Worm (Caenorhabditis elegans) whole organism, midembryonic: Measurements from ENCODE around the gene T11B7.1.

ENCODE experiments used
- T22C8.4 ChIP-seq: fragments of 200-800 bp; sonication (Bioruptor generic); IDR thresholded peaks from 2 replicates; pipeline ENCODE4 v1.3.6; 2022; ENCODE audit warnings: missing genetic modification characterization, missing compliant biosample characterization
- cog-1 ChIP-seq: sonication (generic microtip); optimal IDR thresholded peaks from 2 replicates; lab custom pipeline; 2016; ENCODE audit warnings: missing genetic modification characterization, missing compliant biosample characterization
- flt-1 ChIP-seq: fragments of 200-800 bp; sonication (Bioruptor generic); IDR thresholded peaks from 2 replicates; pipeline ENCODE4 v1.3.6; 2022; ENCODE audit warnings: missing genetic modification characterization, missing compliant biosample characterization
- klf-2 ChIP-seq: fragments of 200-800 bp; sonication (Bioruptor generic); conservative IDR thresholded peaks from 2 replicates; pipeline ENCODE4 v1.3.6; 2022; ENCODE audit warnings: missing genetic modification reagents, missing genetic modification characterization, missing compliant biosample characterization
- med-1 ChIP-seq: sonication (generic microtip); optimal IDR thresholded peaks from 2 replicates; lab custom pipeline; 2017; ENCODE audit warnings: missing genetic modification characterization, mild to moderate bottlenecking, missing compliant biosample characterization, antibody characterized with exemption, missing genetic modification reagents; ENCODE audit not compliant: insufficient read depth
- ref-1 ChIP-seq: fragments of 200-800 bp; sonication (Bioruptor generic); conservative IDR thresholded peaks from 2 replicates; pipeline ENCODE4 v1.3.6; 2022; ENCODE audit warnings: missing genetic modification reagents, missing genetic modification characterization, missing compliant biosample characterization
- tab-1 ChIP-seq: fragments of 200-800 bp; sonication (Bioruptor generic); IDR thresholded peaks from 2 replicates; pipeline ENCODE4 v1.3.6; 2022; ENCODE audit warnings: missing genetic modification characterization, missing compliant biosample characterization
- ztf-23 ChIP-seq: fragments of 200-800 bp; sonication (Bioruptor generic); IDR thresholded peaks from 2 replicates; pipeline ENCODE4 v1.3.6; 2022; ENCODE audit warnings: missing genetic modification reagents, missing genetic modification characterization, missing compliant biosample characterization

ce11 chrIV:8872958-8873357 is 32.4 kb downstream of the T11B7.1 start, which contains the start of gene C09G9.3:
- no peak for TF ChIP-seq klf-2 (GFP tag; lab: Robert Waterston, UW)
- no peak for TF ChIP-seq ref-1 (GFP tag; lab: Robert Waterston, UW)
- TF ChIP-seq cog-1 (tag; lab: Kevin White, UChicago): no peak
- no peak for TF ChIP-seq ztf-23 (GFP tag; lab: Robert Waterston, UW)
- TF ChIP-seq med-1 (GFP tag; lab: Kevin White, UChicago): no peak
- TF ChIP-seq tab-1 (GFP tag; lab: Robert Waterston, UW): no peak
- no peak for TF ChIP-seq T22C8.4
- TF ChIP-seq flt-1 (GFP tag; lab: Robert Waterston, UW): no peak
